Worm (Caenorhabditis elegans) whole organism, young adult: ENCODE measurements around the gene Y66C5A.1.

Source experiments
- B0035.1 ChIP-seq: sonication (generic microtip); optimal IDR thresholded peaks from 2 replicates; lab custom pipeline; 2016; ENCODE audit warnings: missing genetic modification characterization, mild to moderate bottlenecking, missing compliant biosample characterization, missing genotype, missing genetic modification reagents
- B0336.3 ChIP-seq: fragments of 200-800 bp; sonication (Bioruptor generic); IDR thresholded peaks from 2 replicates; pipeline ENCODE4 v1.3.6; 2022; ENCODE audit warnings: missing genetic modification characterization, missing compliant biosample characterization
- F23B12.7 ChIP-seq: sonication (generic microtip); optimal IDR thresholded peaks from 2 replicates; lab custom pipeline; 2017; ENCODE audit warnings: missing genetic modification characterization, mild to moderate bottlenecking, missing compliant biosample characterization, antibody characterized with exemption, moderate library complexity; ENCODE audit not compliant: insufficient read depth
- F33H1.4 ChIP-seq: fragments of 200-800 bp; sonication (Bioruptor generic); IDR thresholded peaks from 2 replicates; pipeline ENCODE4 v1.3.6; 2022; ENCODE audit warnings: missing genetic modification reagents, missing genetic modification characterization, missing compliant biosample characterization
- F49E8.2 ChIP-seq: sonication (generic microtip); optimal IDR thresholded peaks from 3 replicates; lab custom pipeline; 2017; ENCODE audit warnings: missing genetic modification characterization, mild to moderate bottlenecking, missing compliant biosample characterization, antibody characterized with exemption, moderate library complexity; ENCODE audit not compliant: insufficient read depth
- Y53F4B.3 ChIP-seq: fragments of 200-800 bp; sonication (Bioruptor generic); IDR thresholded peaks from 2 replicates; pipeline ENCODE4 v1.3.6; 2022; ENCODE audit warnings: missing genetic modification reagents, missing genetic modification characterization, missing compliant biosample characterization
- Y67H2A.10 ChIP-seq: fragments of 200-800 bp; sonication (Bioruptor generic); conservative IDR thresholded peaks from 2 replicates; pipeline ENCODE4 v1.3.6; 2022; ENCODE audit warnings: missing genetic modification reagents, missing genetic modification characterization, missing compliant biosample characterization
- ZK185.1 ChIP-seq: sonication (generic microtip); optimal IDR thresholded peaks from 2 replicates; lab custom pipeline; 2016; ENCODE audit warnings: mild to moderate bottlenecking, missing genetic modification characterization, missing compliant biosample characterization; ENCODE audit not compliant: poor library complexity, severe bottlenecking
- aptf-3 ChIP-seq: fragments of 200-800 bp; sonication (Bioruptor generic); IDR thresholded peaks from 2 replicates; pipeline ENCODE4 v1.3.6; 2022; ENCODE audit warnings: missing genetic modification characterization, missing compliant biosample characterization
- athp-1 ChIP-seq: sonication (generic microtip); optimal IDR thresholded peaks from 2 replicates; lab custom pipeline; 2017; ENCODE audit warnings: mild to moderate bottlenecking, missing genetic modification characterization, missing compliant biosample characterization
- attf-5 ChIP-seq: fragments of 200-800 bp; sonication (Bioruptor generic); optimal IDR thresholded peaks from 2 replicates; lab custom pipeline; 2018; ENCODE audit warnings: mild to moderate bottlenecking, missing genetic modification characterization, missing compliant biosample characterization
- attf-6 ChIP-seq: fragments of 200-800 bp; sonication (Bioruptor generic); IDR thresholded peaks from 2 replicates; pipeline ENCODE4 v1.3.6; 2022; ENCODE audit warnings: missing genetic modification reagents, missing genetic modification characterization, missing compliant biosample characterization
- bed-1 ChIP-seq: fragments of 200-800 bp; sonication (Bioruptor generic); IDR thresholded peaks from 2 replicates; pipeline ENCODE4 v1.3.6; 2022; ENCODE audit warnings: missing genetic modification reagents, missing genetic modification characterization, missing compliant biosample characterization
- cebp-1 ChIP-seq, 2 experiments: fragments of 200-800 bp in 1 of 2; sonication (Bioruptor generic) in 1 of 2; sonication (generic microtip) in 1 of 2; IDR thresholded peaks in 1 of 2; optimal IDR thresholded peaks in 1 of 2; 2 replicates each; pipeline versions ENCODE4 v1.3.6 to Lab custom; 2017 to 2022; ENCODE audit warnings: missing compliant biosample characterization in 2 of 2, missing genetic modification characterization in 2 of 2, mild to moderate bottlenecking in 1 of 2, missing genetic modification reagents in 1 of 2, moderate library complexity in 1 of 2
- cebp-2 ChIP-seq: fragments of 200-800 bp; sonication (Bioruptor generic); IDR thresholded peaks from 2 replicates; pipeline ENCODE4 v1.3.6; 2022; ENCODE audit warnings: missing genetic modification characterization, missing compliant biosample characterization
- ceh-40 ChIP-seq: fragments of 200-800 bp; sonication (Bioruptor generic); IDR thresholded peaks from 2 replicates; pipeline ENCODE4 v1.3.6; 2022; ENCODE audit warnings: missing genetic modification characterization, missing compliant biosample characterization
- ceh-58 ChIP-seq: fragments of 200-800 bp; sonication (Bioruptor generic); IDR thresholded peaks from 2 replicates; pipeline ENCODE4 v1.3.6; 2022; ENCODE audit warnings: missing genetic modification characterization, missing compliant biosample characterization
- dpff-1 ChIP-seq: sonication (generic microtip); optimal IDR thresholded peaks from 2 replicates; lab custom pipeline; 2017; ENCODE audit warnings: mild to moderate bottlenecking, missing genetic modification characterization, missing compliant biosample characterization
- efl-1 ChIP-seq: fragments of 150-350 bp; optimal IDR thresholded peaks from 2 replicates; lab custom pipeline; 2014; ENCODE audit warnings: missing biosample characterization, missing genetic modification reagents, missing genetic modification characterization
- egl-44 ChIP-seq: fragments of 200-800 bp; sonication (Bioruptor generic); IDR thresholded peaks from 2 replicates; pipeline ENCODE4 v1.3.6; 2022; ENCODE audit warnings: missing genetic modification reagents, missing genetic modification characterization, missing compliant biosample characterization
- ekl-4 ChIP-seq: fragments of 200-800 bp; sonication (Bioruptor generic); IDR thresholded peaks from 2 replicates; pipeline ENCODE4 v1.3.6; 2022; ENCODE audit warnings: missing genetic modification reagents, missing genetic modification characterization, missing compliant biosample characterization
- hlh-12 ChIP-seq: sonication (generic microtip); optimal IDR thresholded peaks from 2 replicates; lab custom pipeline; 2016; ENCODE audit warnings: missing genetic modification characterization, missing compliant biosample characterization
- hmg-20 ChIP-seq: fragments of 200-800 bp; sonication (Bioruptor generic); IDR thresholded peaks from 2 replicates; pipeline ENCODE4 v1.3.6; 2022; ENCODE audit warnings: missing genetic modification reagents, missing genetic modification characterization, missing compliant biosample characterization
- hrde-1 ChIP-seq: sonication (generic microtip); optimal IDR thresholded peaks from 2 replicates; lab custom pipeline; 2016; ENCODE audit warnings: missing genetic modification characterization, mild to moderate bottlenecking, missing compliant biosample characterization, moderate library complexity, missing genotype, missing genetic modification reagents, borderline replicate concordance
- hsf-1 ChIP-seq: fragments of 200-800 bp; sonication (Bioruptor generic); IDR thresholded peaks from 2 replicates; pipeline ENCODE4 v1.3.6; 2022; ENCODE audit warnings: missing genetic modification reagents, missing genetic modification characterization, missing compliant biosample characterization
- lin-26 ChIP-seq: fragments of 200-800 bp; sonication (Bioruptor generic); IDR thresholded peaks from 2 replicates; pipeline ENCODE4 v1.3.6; 2022; ENCODE audit warnings: missing genetic modification reagents, missing genetic modification characterization, missing compliant biosample characterization
- lin-54 ChIP-seq: fragments of 200-800 bp; sonication (Bioruptor generic); optimal IDR thresholded peaks from 2 replicates; lab custom pipeline; 2018; ENCODE audit warnings: mild to moderate bottlenecking, missing genetic modification characterization, missing compliant biosample characterization
- lir-1 ChIP-seq: fragments of 200-800 bp; sonication (Bioruptor generic); conservative IDR thresholded peaks from 2 replicates; pipeline ENCODE4 v1.3.6; 2022; ENCODE audit warnings: missing genetic modification reagents, missing genetic modification characterization, missing compliant biosample characterization
- madf-3 ChIP-seq: fragments of 200-800 bp; sonication (Bioruptor generic); IDR thresholded peaks from 2 replicates; pipeline ENCODE4 v1.3.6; 2022; ENCODE audit warnings: missing genetic modification reagents, missing genetic modification characterization, missing compliant biosample characterization
- nfyb-1 ChIP-seq: fragments of 200-800 bp; sonication (Bioruptor generic); IDR thresholded peaks from 2 replicates; pipeline ENCODE4 v1.3.6; 2022; ENCODE audit warnings: missing genetic modification reagents, missing genetic modification characterization, missing compliant biosample characterization
- nhr-80 ChIP-seq: sonication (generic microtip); optimal IDR thresholded peaks from 2 replicates; lab custom pipeline; 2016; ENCODE audit warnings: missing genetic modification characterization, missing compliant biosample characterization
- nhr-90 ChIP-seq: sonication (generic microtip); optimal IDR thresholded peaks from 2 replicates; lab custom pipeline; 2016; ENCODE audit warnings: missing genotype, mild to moderate bottlenecking, missing genetic modification characterization, missing compliant biosample characterization
- pbrm-1 ChIP-seq: fragments of 200-800 bp; sonication (Bioruptor generic); IDR thresholded peaks from 2 replicates; pipeline ENCODE4 v1.3.6; 2022; ENCODE audit warnings: missing genetic modification reagents, missing genetic modification characterization, missing compliant biosample characterization
- rcor-1 ChIP-seq: fragments of 200-800 bp; sonication (Bioruptor generic); IDR thresholded peaks from 2 replicates; pipeline ENCODE4 v1.3.6; 2022; ENCODE audit warnings: missing genetic modification reagents, missing genetic modification characterization, missing compliant biosample characterization
- repo-1 ChIP-seq: sonication (generic microtip); optimal IDR thresholded peaks from 2 replicates; lab custom pipeline; 2017; ENCODE audit warnings: mild to moderate bottlenecking, missing genetic modification characterization, missing compliant biosample characterization
- rpc-1 ChIP-seq, 2 experiments: fragments of 150-350 bp in 1 of 2; sonication (generic microtip) in 1 of 2; optimal IDR thresholded peaks; 2 replicates each; lab custom pipeline; 2014 to 2018; ENCODE audit warnings: missing biosample characterization in 1 of 2, missing genetic modification characterization in 1 of 2, missing genetic modification reagents in 1 of 2, missing genotype in 1 of 2
- snpc-1.1 ChIP-seq: sonication (generic microtip); optimal IDR thresholded peaks from 2 replicates; lab custom pipeline; 2017; ENCODE audit warnings: missing genetic modification characterization, mild to moderate bottlenecking, missing compliant biosample characterization, antibody characterized with exemption, moderate library complexity, missing genotype, missing genetic modification reagents; ENCODE audit not compliant: insufficient read depth
- snpc-3.4 ChIP-seq: sonication (generic microtip); optimal IDR thresholded peaks from 2 replicates; lab custom pipeline; 2017; ENCODE audit warnings: missing genetic modification characterization, mild to moderate bottlenecking, missing compliant biosample characterization, antibody characterized with exemption, moderate library complexity, missing genotype, missing genetic modification reagents
- tbp1 ChIP-seq: fragments of 200-800 bp; sonication (Bioruptor generic); optimal IDR thresholded peaks from 2 replicates; lab custom pipeline; 2018; ENCODE audit warnings: mild to moderate bottlenecking, missing genetic modification characterization, missing compliant biosample characterization
- tlf-1 ChIP-seq: fragments of 200-800 bp; sonication (Bioruptor generic); optimal IDR thresholded peaks from 2 replicates; lab custom pipeline; 2018; ENCODE audit warnings: mild to moderate bottlenecking, missing genetic modification characterization, missing compliant biosample characterization
- xnd-1 ChIP-seq: sonication (generic microtip); optimal IDR thresholded peaks from 2 replicates; lab custom pipeline; 2016; ENCODE audit warnings: missing genotype, missing genetic modification reagents, missing genetic modification characterization, missing compliant biosample characterization
- zim-3 ChIP-seq: sonication (generic microtip); optimal IDR thresholded peaks from 2 replicates; lab custom pipeline; 2017; ENCODE audit warnings: mild to moderate bottlenecking, missing genetic modification characterization, moderate library complexity, missing compliant biosample characterization
- ztf-18 ChIP-seq: sonication (generic microtip); optimal IDR thresholded peaks from 2 replicates; lab custom pipeline; 2016; ENCODE audit warnings: missing genotype, mild to moderate bottlenecking, missing genetic modification characterization, missing compliant biosample characterization
- ztf-22 ChIP-seq: fragments of 200-800 bp; sonication (Bioruptor generic); optimal IDR thresholded peaks from 2 replicates; lab custom pipeline; 2018; ENCODE audit warnings: mild to moderate bottlenecking, missing genetic modification characterization, moderate library complexity, missing compliant biosample characterization
- ztf-26 ChIP-seq: sonication (generic microtip); optimal IDR thresholded peaks from 2 replicates; lab custom pipeline; 2017; ENCODE audit warnings: missing genetic modification characterization, missing compliant biosample characterization

The Y66C5A.1 gene

DNA sequence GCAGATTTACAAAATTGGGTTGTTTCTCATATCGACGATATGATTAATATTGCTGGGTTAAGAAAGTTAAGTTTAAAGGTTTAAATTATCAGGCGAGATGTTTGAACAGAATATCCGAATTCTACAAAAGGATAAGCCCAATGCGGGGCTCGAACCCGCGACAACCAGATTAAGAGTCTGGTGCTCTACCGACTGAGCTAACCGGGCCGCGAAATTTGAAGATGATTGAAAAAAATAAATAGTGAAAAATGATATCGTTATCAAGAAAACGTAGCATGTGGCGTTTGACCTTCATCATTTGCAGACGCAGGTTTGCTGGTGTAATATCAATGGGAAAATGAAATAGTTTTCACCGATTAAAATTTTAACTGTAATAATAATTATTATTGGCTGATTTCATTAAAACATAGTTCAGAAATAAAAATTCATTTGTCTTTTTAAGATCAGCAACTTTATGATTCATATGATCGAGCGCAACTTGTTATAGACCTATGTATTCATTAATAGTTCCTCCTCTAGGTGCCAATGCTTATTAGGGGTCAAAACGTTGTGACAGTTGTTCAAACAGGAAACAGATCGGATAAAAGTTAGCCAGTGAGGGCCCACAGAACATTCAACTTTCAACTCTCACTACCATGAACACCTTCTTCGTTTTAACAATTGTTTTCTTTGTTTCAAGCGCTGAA lies 23.6 kb upstream of the Y66C5A.1 start, which contains the start of gene M163.11 (continued):
- TF ChIP-seq lin-26 (peak; percentile 96), hsf-1 (GFP tag; lab: Robert Waterston, UW) (no peak), nfyb-1 (GFP tag; lab: Robert Waterston, UW) (peak; percentile 82), snpc-1.1 (tag; lab: Kevin White, UChicago) (peak; percentile 71), attf-5 (GFP tag; lab: Kevin White, UChicago) (peak; percentile 7), pbrm-1 (peak; percentile 76), zim-3 (tag; lab: Kevin White, UChicago) (peak; percentile 57), ZK185.1 (peak; percentile 87), cebp-2 (GFP tag; lab: Robert Waterston, UW) (0 out of 2 replicates have a peak, but pooled peaks have one; percentile 77), ceh-40 (GFP tag; lab: Robert Waterston, UW) (peak; percentile 86), ztf-22 (GFP tag; lab: Kevin White, UChicago) (no peak), athp-1 (tag; lab: Kevin White, UChicago) (peak; percentile 21), ztf-26 (peak; percentile 15), ztf-18 (peak; percentile 75), ceh-58 (GFP tag; lab: Robert Waterston, UW) (no peak), nhr-80 (tag; lab: Kevin White, UChicago) (peak; percentile 8), hlh-12 (tag; lab: Kevin White, UChicago) (peak; percentile 44), hrde-1 (tag; lab: Kevin White, UChicago) (no peak), tbp1 (GFP tag; lab: Kevin White, UChicago) (peak; percentile 91), Y53F4B.3 (GFP tag; lab: Robert Waterston, UW) (no peak), efl-1 (no peak), madf-3 (GFP tag; lab: Robert Waterston, UW) (peak; percentile 80; the same call in 1 of the 2 replicates), F49E8.2 (tag; lab: Kevin White, UChicago) (peak; percentile 40), tlf-1 (GFP tag; lab: Kevin White, UChicago) (peak; percentile 15), rpc-1 (optimal IDR thresholded peaks at IDR 0.05; lab: Kevin White, UChicago) (peak; percentile 85), rpc-1 (tag; optimal IDR thresholded peaks at IDR 0.05; lab: Kevin White, UChicago) (peak; percentile 92), bed-1 (no peak), Y67H2A.10 (GFP tag; lab: Robert Waterston, UW) (no peak), F23B12.7 (tag; lab: Kevin White, UChicago) (peak; percentile 9), lin-54 (GFP tag; lab: Kevin White, UChicago) (peak; percentile 46), ekl-4 (GFP tag; lab: Robert Waterston, UW) (0 out of 2 replicates have a peak, but pooled peaks have one; percentile 55), xnd-1 (tag; lab: Kevin White, UChicago) (no peak), nhr-90 (peak; percentile 86), aptf-3 (0 out of 2 replicates have a peak, but pooled peaks have one; percentile 55), egl-44 (GFP tag; lab: Robert Waterston, UW) (0 out of 2 replicates have a peak, but pooled peaks have one; percentile 46), hmg-20 (GFP tag; lab: Robert Waterston, UW) (peak; percentile 67; the same call in 1 of the 2 replicates), repo-1 (peak; percentile 38), rcor-1 (GFP tag; lab: Robert Waterston, UW) (peak; percentile 66), lir-1 (GFP tag; lab: Robert Waterston, UW) (0 out of 2 replicates have a peak, but pooled peaks have one; percentile 21), cebp-1 (GFP tag; IDR thresholded peaks at IDR 0.05; lab: Robert Waterston, UW) (0 out of 2 replicates have a peak, but pooled peaks have one; percentile 22), cebp-1 (tag; optimal IDR thresholded peaks at IDR 0.05; lab: Kevin White, UChicago) (peak; percentile 17), attf-6 (0 out of 2 replicates have a peak, but pooled peaks have one; percentile 25), B0336.3 (no peak), snpc-3.4 (tag; lab: Kevin White, UChicago) (peak; percentile 86), B0035.1 (peak; percentile 43), dpff-1 (tag; lab: Kevin White, UChicago) (no peak), F33H1.4 (GFP tag; lab: Robert Waterston, UW) (no peak)
